Worm (Caenorhabditis elegans): ENCODE measurements around the gene chtb-2.
A peak's percentile ranks its signal among the peaks of the same experiment; 100 is the strongest.

chtb-2 gene

DNA sequence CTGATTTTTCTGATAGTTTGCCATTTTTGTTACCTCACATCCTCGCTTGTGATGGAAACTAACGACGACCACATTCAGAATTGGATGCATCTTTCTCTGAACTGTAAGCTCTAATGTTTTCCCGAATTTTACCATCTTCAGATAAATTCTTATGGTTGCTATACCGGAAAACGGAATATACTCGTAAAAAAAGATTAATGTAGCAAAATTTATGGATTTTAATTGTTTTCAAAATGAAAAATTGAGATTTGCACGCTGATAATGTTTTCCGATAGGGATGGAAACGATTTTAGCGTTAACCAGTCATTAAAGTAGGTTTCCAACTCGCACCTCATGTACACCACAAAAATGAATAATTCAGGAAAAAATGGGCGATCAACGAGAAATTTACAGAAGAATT is 32.4 kb upstream of the chtb-2 start, which contains the start of gene T26A5.6:
Gene T26A5.6, minus strand, starts transcription at position 101 of the 400 bp plus-strand sequence.
- TF ChIP-seq pes-1 (GFP tag; IDR thresholded peaks at IDR 0.05) (no peak), ceh-36 (tag; optimal IDR thresholded peaks at IDR 0.05) (no peak), F13C5.2 (tag; optimal IDR thresholded peaks at IDR 0.05) (no peak), B0310.2 (tag; optimal IDR thresholded peaks at IDR 0.05) (no peak), flt-1 (GFP tag; IDR thresholded peaks at IDR 0.05) (no peak), ets-7 (tag; optimal IDR thresholded peaks at IDR 0.05) (no peak), tbx-11 (GFP tag; IDR thresholded peaks at IDR 0.05) (no peak)

DNA sequence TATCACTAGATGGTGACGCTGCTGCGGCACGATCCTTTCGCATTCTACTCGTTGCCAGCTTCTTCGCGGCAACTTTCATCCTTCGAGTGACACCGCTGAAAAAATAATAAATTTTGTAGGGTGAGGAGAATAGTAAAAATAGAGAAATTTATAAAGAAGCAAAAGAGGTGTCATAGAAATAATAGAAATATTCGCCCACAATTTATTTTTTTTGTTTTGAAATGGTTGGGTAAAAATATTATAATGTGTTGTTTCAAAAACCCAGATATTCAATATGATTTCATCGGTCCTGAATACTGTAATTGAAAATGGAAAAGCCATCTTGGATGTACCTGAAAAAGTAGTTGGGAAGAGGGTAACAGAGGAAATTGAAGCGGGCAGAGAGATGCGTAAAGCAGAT is 30.7 kb upstream of the chtb-2 start, which contains the start of gene set-1:
Gene set-1, minus strand, starts transcription at position 101 of the 400 bp plus-strand sequence.
- TF ChIP-seq hnd-1 (tag; optimal IDR thresholded peaks at IDR 0.05) (no peak), F13C5.2 (tag; optimal IDR thresholded peaks at IDR 0.05) (no peak), flt-1 (GFP tag; IDR thresholded peaks at IDR 0.05) (no peak), hmg-4 (GFP tag; optimal IDR thresholded peaks at IDR 0.05) (no peak), tbx-11 (GFP tag; IDR thresholded peaks at IDR 0.05) (no peak), ceh-13 (GFP tag; optimal IDR thresholded peaks at IDR 0.05) (no peak), scrt-1 (GFP tag; IDR thresholded peaks at IDR 0.05) (no peak), tbx-37 (GFP tag; conservative IDR thresholded peaks at IDR 0.05) (no peak), ceh-36 (tag; optimal IDR thresholded peaks at IDR 0.05) (no peak), hmbx-1 (tag; optimal IDR thresholded peaks at IDR 0.05) (no peak), sea-1 (GFP tag; conservative IDR thresholded peaks at IDR 0.05) (no peak), tra-4 (tag; optimal IDR thresholded peaks at IDR 0.05) (no peak), aly-1 (tag; optimal IDR thresholded peaks at IDR 0.05) (no peak), pes-1 (GFP tag; IDR thresholded peaks at IDR 0.05) (no peak), ama-1 (optimal IDR thresholded peaks at IDR 0.05) (no peak), B0310.2 (tag; optimal IDR thresholded peaks at IDR 0.05) (no peak), ets-7 (tag; optimal IDR thresholded peaks at IDR 0.05) (no peak)

DNA sequence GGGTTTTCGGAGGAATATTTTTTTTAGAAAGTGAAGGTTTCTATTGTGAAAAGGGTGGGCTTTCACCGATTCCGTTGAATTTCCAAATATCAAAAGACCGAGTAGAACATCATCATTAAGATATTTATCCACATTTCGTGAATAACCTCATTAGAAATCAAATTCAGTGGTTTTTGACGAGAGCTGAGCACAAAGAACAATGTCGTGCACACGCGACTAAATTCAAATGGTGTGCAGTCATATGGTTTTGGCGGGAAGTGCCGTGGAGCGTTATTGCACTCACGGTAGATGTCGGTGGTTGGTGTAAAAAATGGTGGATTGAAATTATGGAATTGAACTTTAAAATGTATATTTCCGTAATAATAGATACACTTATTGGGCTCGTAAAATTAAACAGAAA is 30.3 kb upstream of the chtb-2 start:
- TF ChIP-seq hnd-1 (tag; optimal IDR thresholded peaks at IDR 0.05), result no peak
- no peak for TF ChIP-seq hmbx-1 (tag; optimal IDR thresholded peaks at IDR 0.05)
- TF ChIP-seq ceh-36 (tag; optimal IDR thresholded peaks at IDR 0.05), result no peak
- no peak for TF ChIP-seq flt-1 (GFP tag; IDR thresholded peaks at IDR 0.05)
- no peak for TF ChIP-seq aly-1 (tag; optimal IDR thresholded peaks at IDR 0.05)
- TF ChIP-seq ama-1 (optimal IDR thresholded peaks at IDR 0.05), result no peak
- no peak for TF ChIP-seq ets-7 (tag; optimal IDR thresholded peaks at IDR 0.05)
- no peak for TF ChIP-seq ceh-13 (GFP tag; optimal IDR thresholded peaks at IDR 0.05)

DNA sequence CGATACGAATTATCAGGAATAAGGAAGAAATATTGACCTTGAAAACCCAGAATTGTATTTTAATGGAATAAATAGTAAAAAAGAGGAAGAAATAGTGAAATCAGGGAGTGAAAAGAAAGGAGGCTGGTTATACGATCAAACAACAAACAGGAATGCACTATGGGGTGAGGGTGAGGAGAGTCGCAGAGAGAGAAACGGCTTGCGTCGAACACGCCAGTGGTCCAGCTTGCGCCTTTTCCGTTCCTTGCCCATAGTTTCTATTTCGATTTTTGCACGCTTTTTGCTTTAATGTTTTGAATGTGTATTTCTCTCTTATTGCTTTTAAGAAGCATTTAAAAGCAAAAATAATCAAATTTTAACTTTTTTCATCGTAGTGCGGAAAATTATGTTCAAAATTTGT is 29.4 kb upstream of the chtb-2 start:
- TF ChIP-seq ama-1 (optimal IDR thresholded peaks at IDR 0.05) (no peak), pes-1 (GFP tag; IDR thresholded peaks at IDR 0.05) (peak; percentile 70), ceh-13 (GFP tag; optimal IDR thresholded peaks at IDR 0.05) (no peak), ets-7 (tag; optimal IDR thresholded peaks at IDR 0.05) (peak; percentile 65), hmbx-1 (tag; optimal IDR thresholded peaks at IDR 0.05) (no peak), flt-1 (GFP tag; IDR thresholded peaks at IDR 0.05) (0 out of 2 replicates have a peak, but pooled peaks have one; percentile 42), tbx-37 (GFP tag; conservative IDR thresholded peaks at IDR 0.05) (0 out of 2 replicates have a peak, but pooled peaks have one; percentile 46), hnd-1 (tag; optimal IDR thresholded peaks at IDR 0.05) (peak; percentile 28), hmg-4 (GFP tag; optimal IDR thresholded peaks at IDR 0.05) (peak; percentile 62), F13C5.2 (tag; optimal IDR thresholded peaks at IDR 0.05) (peak; percentile 83), tbx-11 (GFP tag; IDR thresholded peaks at IDR 0.05) (peak; percentile 38; the same call in 1 of the 2 replicates), ceh-36 (tag; optimal IDR thresholded peaks at IDR 0.05) (peak; percentile 37), B0310.2 (tag; optimal IDR thresholded peaks at IDR 0.05) (peak; percentile 39), sea-1 (GFP tag; conservative IDR thresholded peaks at IDR 0.05) (peak; percentile 64; the same call in 1 of the 2 replicates)

DNA sequence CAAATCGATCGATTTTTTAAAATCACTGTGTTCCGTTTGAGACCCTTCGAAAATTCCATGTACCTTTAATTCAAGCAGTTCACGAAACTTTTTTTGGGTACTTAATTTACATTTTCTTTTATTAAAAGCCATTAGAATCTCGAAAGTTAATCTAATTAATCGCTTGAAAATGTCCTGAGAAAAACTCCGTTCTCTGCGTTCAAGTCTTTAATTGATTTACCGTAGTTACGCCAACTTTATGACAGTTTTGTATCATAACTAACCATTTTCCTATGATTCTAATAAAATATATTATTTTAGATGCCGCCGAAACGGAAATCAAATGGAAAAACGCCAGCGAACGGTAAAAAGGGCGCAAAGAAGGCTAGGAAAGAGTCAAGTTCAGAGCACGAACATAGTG is 28.8 kb upstream of the chtb-2 start, which contains the start of gene jhdm-1:
Gene jhdm-1, plus strand, starts transcription at position 301 of the 400 bp plus-strand sequence.
- TF ChIP-seq ceh-36 (tag; optimal IDR thresholded peaks at IDR 0.05) (no peak), ama-1 (optimal IDR thresholded peaks at IDR 0.05) (no peak), sea-1 (GFP tag; conservative IDR thresholded peaks at IDR 0.05) (no peak), hnd-1 (tag; optimal IDR thresholded peaks at IDR 0.05) (no peak), scrt-1 (GFP tag; IDR thresholded peaks at IDR 0.05) (no peak)

DNA sequence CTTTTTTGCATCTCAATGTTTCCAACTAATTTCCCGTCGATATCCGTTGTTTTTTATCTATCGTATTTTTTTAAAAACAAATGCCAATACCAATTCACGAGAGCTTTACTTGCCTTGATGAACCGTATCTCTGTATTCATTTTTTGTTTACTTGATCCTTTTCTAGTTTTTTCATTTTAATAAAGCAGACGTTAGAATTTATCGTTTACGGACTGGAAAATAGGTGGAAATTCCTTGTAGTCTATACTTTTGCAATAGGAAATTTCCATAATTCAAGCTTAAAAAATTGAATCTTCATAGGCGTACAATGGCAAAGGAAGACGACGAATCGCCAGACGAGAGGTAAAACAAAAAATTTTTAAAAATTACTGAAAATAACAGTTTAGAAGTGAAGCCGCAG is 23.2 kb upstream of the chtb-2 start, which contains the start of gene algn-1:
Gene algn-1, plus strand, starts transcription at position 301 of the 400 bp plus-strand sequence.
- TF ChIP-seq flt-1 (GFP tag; IDR thresholded peaks at IDR 0.05) (no peak), B0310.2 (tag; optimal IDR thresholded peaks at IDR 0.05) (no peak), ama-1 (optimal IDR thresholded peaks at IDR 0.05) (no peak), aly-1 (tag; optimal IDR thresholded peaks at IDR 0.05) (no peak), scrt-1 (GFP tag; IDR thresholded peaks at IDR 0.05) (no peak), ets-7 (tag; optimal IDR thresholded peaks at IDR 0.05) (no peak), ceh-13 (GFP tag; optimal IDR thresholded peaks at IDR 0.05) (no peak), sea-1 (GFP tag; conservative IDR thresholded peaks at IDR 0.05) (no peak), hmg-4 (GFP tag; optimal IDR thresholded peaks at IDR 0.05) (no peak), hmbx-1 (tag; optimal IDR thresholded peaks at IDR 0.05) (no peak), tra-4 (tag; optimal IDR thresholded peaks at IDR 0.05) (no peak), tbx-11 (GFP tag; IDR thresholded peaks at IDR 0.05) (no peak), tbx-37 (GFP tag; conservative IDR thresholded peaks at IDR 0.05) (no peak), hnd-1 (tag; optimal IDR thresholded peaks at IDR 0.05) (no peak), F13C5.2 (tag; optimal IDR thresholded peaks at IDR 0.05) (no peak), pes-1 (GFP tag; IDR thresholded peaks at IDR 0.05) (no peak), ceh-36 (tag; optimal IDR thresholded peaks at IDR 0.05) (no peak)

DNA sequence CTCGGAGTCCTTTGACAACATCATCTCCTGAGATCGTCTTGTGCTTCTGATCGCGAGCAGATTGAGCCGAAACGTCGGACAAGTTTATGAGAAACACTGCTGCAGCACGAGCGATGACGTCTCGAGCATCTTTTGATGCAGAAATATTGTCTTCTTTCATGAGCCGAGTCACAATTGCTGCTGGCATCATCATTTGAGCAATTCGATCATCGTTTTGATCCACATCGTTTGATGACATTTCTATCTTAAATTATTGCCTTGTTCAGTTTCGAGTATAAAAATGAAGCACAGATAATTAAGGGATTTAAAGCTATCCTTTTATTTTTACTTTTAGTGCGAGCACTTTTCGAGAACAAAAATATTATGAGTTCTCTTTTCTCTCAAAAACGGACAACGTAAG is 20.4 kb upstream of the chtb-2 start, which contains the start of gene T26A5.8:
Gene T26A5.8, minus strand, starts transcription at position 247 of the 400 bp plus-strand sequence.
- TF ChIP-seq hmg-4 (GFP tag; optimal IDR thresholded peaks at IDR 0.05) (no peak), ceh-36 (tag; optimal IDR thresholded peaks at IDR 0.05) (no peak), tbx-37 (GFP tag; conservative IDR thresholded peaks at IDR 0.05) (no peak), pes-1 (GFP tag; IDR thresholded peaks at IDR 0.05) (no peak), flt-1 (GFP tag; IDR thresholded peaks at IDR 0.05) (no peak), tbx-11 (GFP tag; IDR thresholded peaks at IDR 0.05) (no peak), ceh-13 (GFP tag; optimal IDR thresholded peaks at IDR 0.05) (no peak), B0310.2 (tag; optimal IDR thresholded peaks at IDR 0.05) (no peak), ama-1 (optimal IDR thresholded peaks at IDR 0.05) (no peak), sea-1 (GFP tag; conservative IDR thresholded peaks at IDR 0.05) (no peak)
